Worm (Caenorhabditis elegans) whole organism, L4 larva: Measurements from ENCODE around the gene F55G1.7.

Source experiments
- ama-1 ChIP-seq: fragments of 150-350 bp; optimal IDR thresholded peaks from 2 replicates; lab custom pipeline; 2014; ENCODE audit warnings: inconsistent platforms, mixed read lengths
- gei-8 ChIP-seq: fragments of 200-800 bp; sonication (Bioruptor generic); optimal IDR thresholded peaks from 2 replicates; lab custom pipeline; 2018; ENCODE audit warnings: mild to moderate bottlenecking, missing genetic modification characterization, missing compliant biosample characterization
- jun-1 ChIP-seq: fragments of 150-350 bp; optimal IDR thresholded peaks from 2 replicates; lab custom pipeline; 2014; ENCODE audit warnings: missing biosample characterization, missing genetic modification reagents, missing genetic modification characterization
- lim-7 ChIP-seq: fragments of 200-800 bp; sonication (Bioruptor generic); IDR thresholded peaks from 2 replicates; pipeline ENCODE4 v1.3.6; 2022; ENCODE audit warnings: missing genetic modification characterization, missing compliant biosample characterization
- lir-3 ChIP-seq: sonication (generic microtip); optimal IDR thresholded peaks from 2 replicates; lab custom pipeline; 2016; ENCODE audit warnings: mild to moderate bottlenecking, missing genetic modification characterization, missing compliant biosample characterization
- lsy-2 ChIP-seq, 2 experiments: fragments of 150-350 bp in 1 of 2; sonication (generic microtip) in 1 of 2; optimal IDR thresholded peaks; 2 replicates each; lab custom pipeline; 2014 to 2017; ENCODE audit warnings: missing biosample characterization in 2 of 2, missing genetic modification characterization in 2 of 2
- nhr-11 ChIP-seq: fragments of 150-350 bp; optimal IDR thresholded peaks from 2 replicates; lab custom pipeline; 2014; ENCODE audit warnings: missing biosample characterization, missing genetic modification characterization
- nhr-76 ChIP-seq: fragments of 150-350 bp; optimal IDR thresholded peaks from 2 replicates; lab custom pipeline; 2014; ENCODE audit warnings: missing biosample characterization, missing genetic modification characterization
- skn-1 ChIP-seq: fragments of 150-350 bp; optimal IDR thresholded peaks from 2 replicates; lab custom pipeline; 2014; ENCODE audit warnings: missing biosample characterization, missing genetic modification characterization

DNA sequence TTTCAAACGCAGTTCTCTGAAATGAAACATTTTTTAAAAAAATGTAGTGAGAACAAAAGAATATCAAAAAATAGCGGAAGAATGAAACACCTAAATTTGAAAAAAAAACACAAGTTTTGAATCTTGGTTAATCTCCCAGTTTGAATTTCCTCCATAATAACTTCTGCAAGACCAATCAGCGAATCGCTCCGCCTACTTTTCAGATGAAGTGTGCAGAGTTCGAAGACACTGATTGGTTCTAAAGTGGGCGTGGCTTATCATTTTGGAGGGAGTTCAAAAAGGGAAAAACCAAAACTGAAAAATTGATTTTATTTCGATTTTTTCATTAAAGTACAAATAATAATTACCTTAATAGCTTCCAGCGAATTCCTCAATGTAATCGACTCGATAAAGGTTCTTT is 41.2 kb upstream of the F55G1.7 start:
- TF ChIP-seq lim-7 (no peak), gei-8 (GFP tag; lab: Kevin White, UChicago) (no peak), ama-1 (lab: Kevin White, UChicago) (no peak), lsy-2 (tag; optimal IDR thresholded peaks at IDR 0.05; lab: Kevin White, UChicago) (no peak), jun-1 (no peak), nhr-76 (tag; lab: Kevin White, UChicago) (no peak), lir-3 (tag; lab: Kevin White, UChicago) (no peak), nhr-11 (tag; lab: Kevin White, UChicago) (no peak), skn-1 (tag; lab: Kevin White, UChicago) (no peak)
